Worm (Caenorhabditis elegans) whole organism, midembryonic: ENCODE measurements around the gene let-2.

Source experiments
- T22C8.4 ChIP-seq: fragments of 200-800 bp; sonication (Bioruptor generic); IDR thresholded peaks from 2 replicates; pipeline ENCODE4 v1.3.6; 2022; ENCODE audit warnings: missing genetic modification characterization, missing compliant biosample characterization
- cog-1 ChIP-seq: sonication (generic microtip); optimal IDR thresholded peaks from 2 replicates; lab custom pipeline; 2016; ENCODE audit warnings: missing genetic modification characterization, missing compliant biosample characterization
- flt-1 ChIP-seq: fragments of 200-800 bp; sonication (Bioruptor generic); IDR thresholded peaks from 2 replicates; pipeline ENCODE4 v1.3.6; 2022; ENCODE audit warnings: missing genetic modification characterization, missing compliant biosample characterization
- klf-2 ChIP-seq: fragments of 200-800 bp; sonication (Bioruptor generic); conservative IDR thresholded peaks from 2 replicates; pipeline ENCODE4 v1.3.6; 2022; ENCODE audit warnings: missing genetic modification reagents, missing genetic modification characterization, missing compliant biosample characterization
- med-1 ChIP-seq: sonication (generic microtip); optimal IDR thresholded peaks from 2 replicates; lab custom pipeline; 2017; ENCODE audit warnings: missing genetic modification characterization, mild to moderate bottlenecking, missing compliant biosample characterization, antibody characterized with exemption, missing genetic modification reagents; ENCODE audit not compliant: insufficient read depth
- ref-1 ChIP-seq: fragments of 200-800 bp; sonication (Bioruptor generic); conservative IDR thresholded peaks from 2 replicates; pipeline ENCODE4 v1.3.6; 2022; ENCODE audit warnings: missing genetic modification reagents, missing genetic modification characterization, missing compliant biosample characterization
- tab-1 ChIP-seq: fragments of 200-800 bp; sonication (Bioruptor generic); IDR thresholded peaks from 2 replicates; pipeline ENCODE4 v1.3.6; 2022; ENCODE audit warnings: missing genetic modification characterization, missing compliant biosample characterization
- ztf-23 ChIP-seq: fragments of 200-800 bp; sonication (Bioruptor generic); IDR thresholded peaks from 2 replicates; pipeline ENCODE4 v1.3.6; 2022; ENCODE audit warnings: missing genetic modification reagents, missing genetic modification characterization, missing compliant biosample characterization
- ztf-29 ChIP-seq: fragments of 200-800 bp; sonication (Bioruptor generic); IDR thresholded peaks from 2 replicates; pipeline ENCODE4 v1.3.6; 2022; ENCODE audit warnings: missing genetic modification reagents, missing genetic modification characterization, missing compliant biosample characterization

Gene let-2

DNA sequence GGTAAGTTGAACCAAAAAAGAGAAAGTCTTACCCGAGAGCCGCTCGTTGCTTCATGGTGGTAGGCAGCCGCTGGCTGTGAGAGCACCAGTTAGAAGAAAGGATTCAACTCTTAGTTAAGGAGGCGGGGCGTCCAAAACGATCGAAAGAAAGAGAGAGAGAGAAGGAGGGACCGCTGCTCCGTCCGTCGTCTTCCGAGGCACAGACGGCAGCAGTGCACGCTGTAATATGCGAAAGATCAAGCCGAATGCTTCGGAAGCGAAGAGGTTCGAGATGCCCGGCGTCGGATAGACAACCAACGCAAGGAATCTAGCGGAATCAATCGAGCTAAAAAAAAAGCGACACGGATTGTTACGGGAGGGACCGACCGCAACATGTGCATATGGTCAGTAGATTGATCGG lies at the start of gene let-2:
Gene let-2 (minus strand): TSS at position 68 of the 400 bp plus-strand sequence.
- TF ChIP-seq T22C8.4 (GFP tag; lab: Robert Waterston, UW) (no peak), klf-2 (GFP tag; lab: Robert Waterston, UW) (no peak), flt-1 (GFP tag; lab: Robert Waterston, UW) (0 out of 2 replicates have a peak, but pooled peaks have one; percentile 16), med-1 (GFP tag; lab: Kevin White, UChicago) (no peak), ref-1 (GFP tag; lab: Robert Waterston, UW) (no peak)

DNA sequence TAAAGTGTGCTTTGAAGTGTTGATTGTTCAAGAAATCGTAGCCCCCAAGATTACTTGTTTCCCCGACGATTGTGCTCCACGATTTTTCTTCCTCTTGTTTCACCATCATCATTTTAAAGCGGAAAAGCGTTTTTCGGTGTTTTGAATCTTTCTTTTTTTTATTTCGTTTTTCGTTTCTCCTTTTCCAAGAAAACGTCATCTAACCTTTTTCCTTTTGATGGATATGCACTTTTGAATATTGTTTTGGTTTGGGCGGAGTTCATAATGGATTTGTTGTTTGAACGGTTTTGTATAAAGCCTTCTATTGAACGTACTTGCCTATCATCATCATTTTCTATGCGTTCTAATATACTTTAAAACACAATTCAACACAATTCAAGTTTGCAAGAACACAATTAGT lies 43.0 kb upstream of the let-2 start, which contains the start of gene F38E9.6:
Gene F38E9.6 (plus strand): TSS at position 301 of the 400 bp plus-strand sequence.
- TF ChIP-seq klf-2 (GFP tag; lab: Robert Waterston, UW): no peak
- no peak for TF ChIP-seq ztf-23 (GFP tag; lab: Robert Waterston, UW)
- TF ChIP-seq tab-1 (GFP tag; lab: Robert Waterston, UW): no peak
- TF ChIP-seq cog-1: no peak
- no peak for TF ChIP-seq flt-1 (GFP tag; lab: Robert Waterston, UW)
- TF ChIP-seq ref-1 (GFP tag; lab: Robert Waterston, UW): no peak
- TF ChIP-seq ztf-29: no peak
- TF ChIP-seq med-1 (GFP tag; lab: Kevin White, UChicago): no peak
- TF ChIP-seq T22C8.4 (GFP tag; lab: Robert Waterston, UW): no peak

DNA sequence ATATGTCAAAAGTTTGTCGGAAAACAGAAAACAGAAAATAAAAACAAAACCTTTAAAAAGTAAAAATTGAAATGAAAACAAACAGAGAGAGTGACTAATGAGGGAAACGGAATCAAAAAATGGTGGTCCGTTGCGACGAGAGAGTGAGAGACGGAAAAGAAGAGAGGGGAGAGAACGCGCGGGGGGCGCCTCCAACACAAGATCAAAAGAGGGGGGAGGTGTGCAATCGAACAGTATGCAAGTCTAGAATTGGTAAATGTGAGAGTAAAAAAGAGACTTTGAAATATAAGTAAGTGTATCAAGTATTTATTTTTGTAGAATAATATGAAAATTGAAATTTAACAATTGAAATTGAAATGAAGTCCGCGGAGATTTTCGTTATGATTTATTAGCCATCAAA lies 29.3 kb upstream of the let-2 start:
- no peak for TF ChIP-seq med-1 (GFP tag; lab: Kevin White, UChicago)
- no peak for TF ChIP-seq tab-1 (GFP tag; lab: Robert Waterston, UW)
- TF ChIP-seq ztf-23 (GFP tag; lab: Robert Waterston, UW): no peak
- no peak for TF ChIP-seq T22C8.4 (GFP tag; lab: Robert Waterston, UW)
- no peak for TF ChIP-seq ztf-29
- TF ChIP-seq cog-1: no peak
- no peak for TF ChIP-seq klf-2 (GFP tag; lab: Robert Waterston, UW)
- TF ChIP-seq flt-1 (GFP tag; lab: Robert Waterston, UW): no peak
- TF ChIP-seq ref-1 (GFP tag; lab: Robert Waterston, UW): no peak

DNA sequence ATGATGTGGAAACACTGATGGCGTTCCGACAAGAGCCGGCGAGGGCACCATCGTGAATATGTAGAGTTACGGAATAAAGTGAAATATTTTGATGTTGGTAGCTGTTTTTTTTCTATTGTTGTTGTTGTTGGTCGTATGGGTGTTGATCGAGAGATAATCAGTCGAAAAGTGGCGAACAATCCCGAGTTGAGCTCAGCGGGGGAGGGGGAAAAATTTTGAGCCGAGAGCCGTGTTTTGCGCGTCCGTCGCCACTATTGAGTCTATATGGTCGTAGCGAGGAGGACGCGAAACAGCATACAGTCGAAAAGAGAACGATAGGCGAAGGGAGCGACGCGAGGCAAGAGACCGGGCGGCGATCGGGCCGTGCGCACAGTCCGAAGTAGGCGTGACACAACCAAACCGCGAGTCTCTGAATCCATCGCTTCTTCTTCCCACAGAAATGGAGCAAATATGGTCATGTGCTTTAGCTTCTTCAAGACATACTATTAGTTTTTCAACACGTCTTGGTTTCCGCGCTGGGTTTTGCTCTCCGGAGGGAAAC lies 27.7 kb upstream of the let-2 start, which contains the start of gene eat-17:
Gene eat-17 (minus strand): TSS at position 51 of the 541 bp plus-strand sequence.
- TF ChIP-seq ztf-23 (GFP tag; lab: Robert Waterston, UW) (no peak), tab-1 (GFP tag; lab: Robert Waterston, UW) (no peak), klf-2 (GFP tag; lab: Robert Waterston, UW) (no peak), flt-1 (GFP tag; lab: Robert Waterston, UW) (no peak), ref-1 (GFP tag; lab: Robert Waterston, UW) (no peak), ztf-29 (no peak), med-1 (GFP tag; lab: Kevin White, UChicago) (no peak), cog-1 (no peak), T22C8.4 (GFP tag; lab: Robert Waterston, UW) (no peak)

DNA sequence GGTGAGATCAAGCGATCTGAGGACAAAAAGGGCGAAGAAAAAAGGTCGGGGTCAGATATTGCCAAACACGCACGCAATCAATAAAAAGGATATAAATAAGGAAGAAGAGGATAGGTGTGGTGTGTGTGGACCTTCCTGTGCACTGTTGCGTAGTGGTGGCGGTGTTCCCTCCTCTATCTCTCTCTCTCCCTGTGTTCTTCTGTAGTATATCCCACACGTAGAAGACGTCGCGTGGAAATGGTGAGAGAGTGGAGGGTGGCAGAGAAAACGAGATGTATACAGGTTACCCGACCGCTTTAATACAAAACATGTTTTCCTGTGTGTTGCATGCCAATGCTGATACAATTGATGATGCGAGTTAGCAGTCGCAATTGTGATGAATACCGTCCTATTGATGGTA lies 25.4 kb upstream of the let-2 start:
- no peak for TF ChIP-seq ztf-29
- TF ChIP-seq T22C8.4 (GFP tag; lab: Robert Waterston, UW): 0 out of 2 replicates have a peak, but pooled peaks have one; percentile 29
- TF ChIP-seq tab-1 (GFP tag; lab: Robert Waterston, UW): no peak
- TF ChIP-seq ztf-23 (GFP tag; lab: Robert Waterston, UW): no peak
- TF ChIP-seq med-1 (GFP tag; lab: Kevin White, UChicago): no peak
- TF ChIP-seq flt-1 (GFP tag; lab: Robert Waterston, UW): 0 out of 2 replicates have a peak, but pooled peaks have one; percentile 59
- TF ChIP-seq ref-1 (GFP tag; lab: Robert Waterston, UW): no peak
- TF ChIP-seq cog-1: no peak

DNA sequence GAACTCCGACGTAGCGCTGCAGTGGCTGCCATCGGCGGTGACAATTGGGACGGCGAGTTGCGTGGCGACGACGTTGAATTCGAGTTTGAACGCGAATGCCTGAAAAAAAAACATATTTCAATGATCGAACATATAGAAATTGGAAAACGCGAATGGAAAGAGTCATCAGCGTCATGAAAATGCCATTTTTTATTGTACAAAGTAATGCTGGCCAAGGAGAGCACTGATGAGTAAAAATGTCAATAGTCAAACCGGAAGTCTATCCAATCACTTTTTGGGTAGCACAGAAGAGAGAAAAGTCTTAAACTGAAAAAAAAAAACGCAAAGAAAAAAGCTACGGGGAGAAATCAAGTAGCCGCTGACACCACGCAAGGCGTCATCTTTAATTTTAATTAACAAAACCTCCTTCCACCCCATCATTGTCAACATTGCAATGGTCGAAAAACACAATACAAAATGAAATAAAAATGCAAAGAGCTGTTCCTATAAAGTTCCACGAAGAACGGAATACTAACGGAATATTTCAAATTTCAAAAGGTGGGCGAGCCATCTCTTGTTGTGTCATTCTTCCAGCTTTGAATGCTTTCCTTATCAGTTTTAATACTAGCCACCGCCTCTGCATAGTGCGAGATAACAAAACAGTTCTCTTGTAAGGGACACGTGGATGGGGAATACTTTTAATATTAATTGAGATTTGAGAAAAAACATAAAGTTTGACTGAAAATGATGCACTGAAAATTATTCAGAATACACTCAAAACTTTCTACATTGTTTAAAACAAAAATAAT lies 24.3 kb upstream of the let-2 start:
- TF ChIP-seq flt-1 (GFP tag; lab: Robert Waterston, UW) (no peak), tab-1 (GFP tag; lab: Robert Waterston, UW) (no peak), klf-2 (GFP tag; lab: Robert Waterston, UW) (no peak), cog-1 (no peak), med-1 (GFP tag; lab: Kevin White, UChicago) (no peak), ztf-23 (GFP tag; lab: Robert Waterston, UW) (no peak), T22C8.4 (GFP tag; lab: Robert Waterston, UW) (no peak), ztf-29 (no peak), ref-1 (GFP tag; lab: Robert Waterston, UW) (no peak)

DNA sequence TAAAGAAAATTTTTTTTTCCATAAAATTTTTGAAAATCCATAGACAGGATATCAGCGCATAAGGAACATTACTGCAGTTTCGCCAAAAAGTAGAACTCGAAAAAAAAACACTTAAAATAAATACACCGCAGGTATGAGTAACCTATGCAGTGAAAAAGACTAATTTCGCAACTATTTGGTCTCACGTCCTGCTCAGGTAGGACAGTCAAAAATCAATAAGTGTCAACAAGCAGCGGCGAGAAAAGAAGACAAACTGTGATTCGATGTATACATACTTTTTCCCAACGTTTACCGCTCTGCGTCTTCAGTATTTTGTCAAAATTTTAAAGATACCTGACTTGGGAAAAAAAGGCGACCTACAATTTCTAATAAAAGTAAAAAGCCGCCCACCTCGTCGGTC lies 22.8 kb upstream of the let-2 start:
- TF ChIP-seq ztf-23 (GFP tag; lab: Robert Waterston, UW): no peak
- TF ChIP-seq ref-1 (GFP tag; lab: Robert Waterston, UW): no peak
- TF ChIP-seq flt-1 (GFP tag; lab: Robert Waterston, UW): no peak
- no peak for TF ChIP-seq klf-2 (GFP tag; lab: Robert Waterston, UW)

DNA sequence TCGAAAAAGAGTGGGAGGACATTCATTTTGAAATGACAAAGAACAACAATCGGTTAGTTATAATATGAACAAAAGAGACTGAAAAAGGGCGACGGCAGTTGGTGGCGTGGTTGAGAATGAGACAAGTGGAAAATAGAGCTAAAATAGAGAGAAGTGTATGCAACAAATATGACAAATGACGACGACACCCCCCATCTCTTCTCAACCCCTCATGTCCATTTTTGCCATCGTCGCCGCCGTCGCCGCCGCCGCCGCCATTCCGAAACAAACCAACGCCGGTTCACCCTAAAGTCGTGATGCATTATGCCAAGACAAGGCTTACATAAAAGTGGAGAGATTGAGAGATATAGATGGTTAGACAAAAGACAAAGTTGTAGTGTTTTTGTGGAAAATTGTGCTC lies 20.1 kb upstream of the let-2 start:
- TF ChIP-seq tab-1 (GFP tag; lab: Robert Waterston, UW) (no peak), med-1 (GFP tag; lab: Kevin White, UChicago) (no peak), flt-1 (GFP tag; lab: Robert Waterston, UW) (no peak), ref-1 (GFP tag; lab: Robert Waterston, UW) (no peak), T22C8.4 (GFP tag; lab: Robert Waterston, UW) (no peak), cog-1 (no peak), klf-2 (GFP tag; lab: Robert Waterston, UW) (no peak), ztf-29 (no peak), ztf-23 (GFP tag; lab: Robert Waterston, UW) (no peak)

DNA sequence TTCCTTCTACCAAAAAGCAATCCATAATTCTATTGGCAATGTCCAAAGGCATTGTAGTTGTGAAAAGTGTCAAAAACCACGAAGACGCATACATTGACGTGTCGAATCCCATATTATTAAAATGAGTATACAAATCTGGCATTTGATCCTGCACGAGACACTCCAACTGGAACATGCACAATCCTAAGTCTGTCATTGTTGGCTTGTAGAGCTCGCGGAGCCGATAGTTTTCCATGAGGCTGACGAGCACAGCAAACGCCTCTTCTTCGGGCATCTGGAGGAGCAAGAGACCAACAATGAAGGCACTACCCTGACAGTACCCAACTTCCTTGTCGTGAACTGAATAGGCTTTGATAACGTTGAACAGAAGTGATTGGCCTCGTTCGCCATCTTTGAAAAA lies 17.5 kb upstream of the let-2 start:
- TF ChIP-seq med-1 (GFP tag; lab: Kevin White, UChicago) (no peak), ref-1 (GFP tag; lab: Robert Waterston, UW) (no peak), T22C8.4 (GFP tag; lab: Robert Waterston, UW) (no peak), ztf-29 (no peak), klf-2 (GFP tag; lab: Robert Waterston, UW) (no peak), cog-1 (no peak), flt-1 (GFP tag; lab: Robert Waterston, UW) (no peak), tab-1 (GFP tag; lab: Robert Waterston, UW) (no peak), ztf-23 (GFP tag; lab: Robert Waterston, UW) (no peak)
